Worm (Caenorhabditis elegans) whole organism, early embryonic: Measurements from ENCODE around the gene cup-15.
A peak's percentile ranks its signal among the peaks of the same experiment; 100 is the strongest.

Experiments
- B0310.2 ChIP-seq: sonication (generic microtip); optimal IDR thresholded peaks from 2 replicates; lab custom pipeline; 2016; ENCODE audit warnings: mild to moderate bottlenecking, missing genetic modification characterization, missing compliant biosample characterization
- F13C5.2 ChIP-seq: sonication (generic microtip); optimal IDR thresholded peaks from 2 replicates; lab custom pipeline; 2017; ENCODE audit warnings: mild to moderate bottlenecking, missing genetic modification characterization, inconsistent platforms, missing compliant biosample characterization
- aly-1 ChIP-seq: sonication (generic microtip); optimal IDR thresholded peaks from 2 replicates; lab custom pipeline; 2016; ENCODE audit warnings: missing genetic modification characterization, missing compliant biosample characterization
- ama-1 ChIP-seq: fragments of 150-350 bp; optimal IDR thresholded peaks from 2 replicates; lab custom pipeline; 2014
- ceh-13 ChIP-seq: fragments of 200-800 bp; sonication (Bioruptor generic); optimal IDR thresholded peaks from 2 replicates; lab custom pipeline; 2018; ENCODE audit warnings: mild to moderate bottlenecking, missing genetic modification characterization, missing compliant biosample characterization
- ceh-36 ChIP-seq: sonication (generic microtip); optimal IDR thresholded peaks from 2 replicates; lab custom pipeline; 2016; ENCODE audit warnings: missing genetic modification characterization, inconsistent platforms, missing compliant biosample characterization
- ets-7 ChIP-seq: sonication (generic microtip); optimal IDR thresholded peaks from 2 replicates; lab custom pipeline; 2016; ENCODE audit warnings: missing genotype, missing genetic modification characterization, missing compliant biosample characterization
- flt-1 ChIP-seq: fragments of 200-800 bp; sonication (Bioruptor generic); IDR thresholded peaks from 2 replicates; pipeline ENCODE4 v1.3.6; 2022; ENCODE audit warnings: missing genetic modification characterization, missing compliant biosample characterization
- hmbx-1 ChIP-seq: sonication (generic microtip); optimal IDR thresholded peaks from 2 replicates; lab custom pipeline; 2016; ENCODE audit warnings: mild to moderate bottlenecking, missing genetic modification characterization, missing compliant biosample characterization
- hmg-4 ChIP-seq: fragments of 200-800 bp; sonication (Bioruptor generic); optimal IDR thresholded peaks from 2 replicates; lab custom pipeline; 2018; ENCODE audit warnings: mild to moderate bottlenecking, missing genetic modification characterization, missing compliant biosample characterization
- hnd-1 ChIP-seq: sonication (generic microtip); optimal IDR thresholded peaks from 2 replicates; lab custom pipeline; 2016; ENCODE audit warnings: missing genetic modification characterization, missing compliant biosample characterization
- pes-1 ChIP-seq: fragments of 200-800 bp; sonication (Bioruptor generic); IDR thresholded peaks from 2 replicates; pipeline ENCODE4 v1.3.6; 2022; ENCODE audit warnings: missing genetic modification reagents, missing genetic modification characterization, missing compliant biosample characterization
- scrt-1 ChIP-seq: fragments of 200-800 bp; sonication (Bioruptor generic); IDR thresholded peaks from 2 replicates; pipeline ENCODE4 v1.3.6; 2022; ENCODE audit warnings: missing genetic modification characterization, missing compliant biosample characterization
- sea-1 ChIP-seq: fragments of 200-800 bp; sonication (Bioruptor generic); conservative IDR thresholded peaks from 2 replicates; pipeline ENCODE4 v1.3.6; 2022; ENCODE audit warnings: missing genetic modification characterization, missing compliant biosample characterization
- tbx-11 ChIP-seq: fragments of 200-800 bp; sonication (Bioruptor generic); IDR thresholded peaks from 2 replicates; pipeline ENCODE4 v1.3.6; 2022; ENCODE audit warnings: missing genetic modification characterization, missing compliant biosample characterization
- tbx-37 ChIP-seq: fragments of 200-800 bp; sonication (Bioruptor generic); conservative IDR thresholded peaks from 2 replicates; pipeline ENCODE4 v1.3.6; 2022; ENCODE audit warnings: missing genetic modification reagents, missing genetic modification characterization, missing compliant biosample characterization
- tra-4 ChIP-seq: sonication (generic microtip); optimal IDR thresholded peaks from 2 replicates; lab custom pipeline; 2017; ENCODE audit warnings: missing genetic modification characterization, missing compliant biosample characterization

cup-15 gene

DNA sequence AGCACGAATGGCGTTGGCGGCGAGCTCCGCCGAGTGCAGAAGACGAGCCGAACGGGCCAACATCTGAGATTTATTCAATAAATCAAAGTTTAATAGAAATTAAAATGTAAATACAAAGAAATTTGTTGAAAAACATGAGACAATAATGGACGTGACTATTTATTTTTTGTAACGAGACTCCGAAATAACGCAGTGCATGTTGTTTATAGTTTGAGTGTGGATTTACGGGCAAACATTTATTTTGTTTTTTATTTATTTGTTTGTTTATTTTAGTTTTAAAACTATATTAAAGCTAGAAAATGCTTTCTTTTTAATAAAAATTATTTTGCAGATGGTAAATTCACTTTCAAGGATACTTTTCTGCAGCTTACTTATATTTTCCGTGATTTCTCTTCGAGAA lies at the start of gene cup-15, which contains the start of gene sdhb-1:
Gene cup-15, plus strand, starts transcription at position 332 of the 400 bp plus-strand sequence.
Gene sdhb-1, minus strand, starts transcription at position 63 of the 400 bp plus-strand sequence.
- TF ChIP-seq tra-4 (tag; lab: Kevin White, UChicago) (no peak), pes-1 (GFP tag; lab: Robert Waterston, UW) (no peak), ceh-13 (no peak)

DNA sequence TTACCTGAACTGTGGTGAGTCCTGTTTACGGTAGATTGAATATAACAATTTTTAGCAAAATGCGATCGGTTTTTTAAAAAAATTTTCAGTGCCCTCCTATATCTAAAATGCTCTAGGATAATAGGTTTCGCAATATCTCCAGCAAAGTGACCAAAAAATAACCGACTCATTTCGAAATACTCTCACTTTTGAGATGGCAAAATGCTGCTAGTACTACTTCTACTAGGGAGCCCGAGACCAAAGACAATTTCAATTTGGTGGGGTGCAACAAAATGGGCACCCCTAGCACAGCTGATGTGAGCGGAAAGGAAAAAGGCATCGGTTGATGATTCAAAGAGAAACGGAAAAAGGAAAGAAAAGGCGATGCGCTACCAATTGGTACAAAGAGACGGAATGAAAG lies 49.3 kb upstream of the cup-15 start:
- TF ChIP-seq hmbx-1 (tag; lab: Kevin White, UChicago) (no peak), tbx-37 (GFP tag; lab: Robert Waterston, UW) (no peak), flt-1 (GFP tag; lab: Robert Waterston, UW) (no peak), F13C5.2 (tag; lab: Kevin White, UChicago) (no peak), sea-1 (GFP tag; lab: Robert Waterston, UW) (no peak), aly-1 (tag; lab: Kevin White, UChicago) (no peak), pes-1 (GFP tag; lab: Robert Waterston, UW) (no peak), scrt-1 (GFP tag; lab: Robert Waterston, UW) (no peak), ceh-36 (no peak), hmg-4 (GFP tag; lab: Kevin White, UChicago) (no peak), ceh-13 (no peak)

DNA sequence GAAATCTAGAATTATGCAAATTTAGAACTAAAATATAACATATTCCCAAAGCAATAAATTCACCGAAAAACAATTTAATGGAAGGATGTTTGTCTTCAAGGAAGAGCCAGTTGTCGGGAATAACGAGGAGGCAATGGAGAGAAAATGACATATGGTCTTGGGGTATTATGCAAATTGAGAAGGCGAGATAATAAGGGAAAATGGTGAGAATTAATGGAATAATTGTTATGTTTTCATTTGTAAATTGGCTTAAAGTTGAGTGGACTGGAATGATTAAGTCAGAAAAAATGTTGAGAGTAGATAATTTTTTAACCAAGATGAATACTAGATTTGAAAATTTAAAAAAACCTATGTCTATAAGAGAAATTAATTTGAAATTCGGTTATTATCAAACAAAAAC lies 48.0 kb upstream of the cup-15 start:
- TF ChIP-seq ets-7 = no peak
- TF ChIP-seq hmg-4 (GFP tag; lab: Kevin White, UChicago) = no peak
- no peak for TF ChIP-seq B0310.2
- TF ChIP-seq aly-1 (tag; lab: Kevin White, UChicago) = no peak
- no peak for TF ChIP-seq ama-1
- no peak for TF ChIP-seq tra-4 (tag; lab: Kevin White, UChicago)
- no peak for TF ChIP-seq hmbx-1 (tag; lab: Kevin White, UChicago)
- TF ChIP-seq sea-1 (GFP tag; lab: Robert Waterston, UW) = no peak
- no peak for TF ChIP-seq pes-1 (GFP tag; lab: Robert Waterston, UW)
- no peak for TF ChIP-seq scrt-1 (GFP tag; lab: Robert Waterston, UW)
- TF ChIP-seq hnd-1 (tag; lab: Kevin White, UChicago) = no peak
- TF ChIP-seq F13C5.2 (tag; lab: Kevin White, UChicago) = no peak

DNA sequence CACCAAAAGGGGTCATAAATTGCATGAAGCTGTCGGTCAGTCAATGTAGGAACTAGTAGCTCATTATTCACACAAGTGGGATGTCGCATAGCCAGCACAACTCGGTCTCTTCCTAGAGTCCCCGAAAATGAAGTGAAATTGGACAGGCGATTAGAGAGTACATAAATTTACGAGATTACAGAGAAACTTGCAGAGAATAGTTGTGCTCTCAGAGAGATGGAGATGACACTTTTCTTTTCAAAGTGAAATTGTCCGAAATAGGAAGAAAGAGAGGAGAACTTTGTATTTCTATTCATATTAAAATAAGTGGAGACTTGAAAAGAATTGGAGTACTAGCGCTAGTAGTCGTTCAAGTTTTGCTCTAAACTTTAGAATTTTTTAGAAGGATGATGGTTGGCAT lies 47.2 kb upstream of the cup-15 start:
- TF ChIP-seq hmg-4 (GFP tag; lab: Kevin White, UChicago) (no peak), tbx-11 (GFP tag; lab: Robert Waterston, UW) (no peak), scrt-1 (GFP tag; lab: Robert Waterston, UW) (no peak), sea-1 (GFP tag; lab: Robert Waterston, UW) (no peak), tra-4 (tag; lab: Kevin White, UChicago) (no peak), aly-1 (tag; lab: Kevin White, UChicago) (no peak), hnd-1 (tag; lab: Kevin White, UChicago) (no peak), pes-1 (GFP tag; lab: Robert Waterston, UW) (no peak), ets-7 (no peak), B0310.2 (no peak), flt-1 (GFP tag; lab: Robert Waterston, UW) (no peak), ceh-13 (no peak), ceh-36 (no peak), hmbx-1 (tag; lab: Kevin White, UChicago) (no peak), ama-1 (no peak), tbx-37 (GFP tag; lab: Robert Waterston, UW) (no peak)

DNA sequence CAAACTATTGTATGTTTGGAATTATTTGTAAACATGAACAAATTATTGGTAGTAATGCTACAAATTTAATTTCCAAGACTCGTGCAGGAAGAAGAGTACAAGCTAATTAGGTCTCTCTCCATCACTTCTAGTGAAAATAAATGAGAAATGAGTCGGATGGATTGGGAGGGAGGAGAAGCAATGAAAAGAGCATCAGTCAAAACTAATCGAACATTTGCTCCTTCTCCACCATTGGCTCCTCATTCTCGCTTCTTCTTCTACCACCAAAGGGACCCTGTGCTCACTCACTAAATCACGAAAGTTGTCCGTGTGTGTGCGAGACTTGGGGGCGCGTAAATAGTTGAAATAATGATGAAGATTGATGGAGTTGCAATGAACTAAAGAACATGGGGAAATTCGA lies 46.0 kb upstream of the cup-15 start:
- TF ChIP-seq tra-4 (tag; lab: Kevin White, UChicago) = no peak
- no peak for TF ChIP-seq aly-1 (tag; lab: Kevin White, UChicago)
- no peak for TF ChIP-seq B0310.2
- no peak for TF ChIP-seq sea-1 (GFP tag; lab: Robert Waterston, UW)
- TF ChIP-seq tbx-11 (GFP tag; lab: Robert Waterston, UW) = no peak
- TF ChIP-seq ama-1 = no peak
- TF ChIP-seq ets-7 = no peak
- no peak for TF ChIP-seq scrt-1 (GFP tag; lab: Robert Waterston, UW)
- no peak for TF ChIP-seq F13C5.2 (tag; lab: Kevin White, UChicago)
- TF ChIP-seq flt-1 (GFP tag; lab: Robert Waterston, UW) = no peak

DNA sequence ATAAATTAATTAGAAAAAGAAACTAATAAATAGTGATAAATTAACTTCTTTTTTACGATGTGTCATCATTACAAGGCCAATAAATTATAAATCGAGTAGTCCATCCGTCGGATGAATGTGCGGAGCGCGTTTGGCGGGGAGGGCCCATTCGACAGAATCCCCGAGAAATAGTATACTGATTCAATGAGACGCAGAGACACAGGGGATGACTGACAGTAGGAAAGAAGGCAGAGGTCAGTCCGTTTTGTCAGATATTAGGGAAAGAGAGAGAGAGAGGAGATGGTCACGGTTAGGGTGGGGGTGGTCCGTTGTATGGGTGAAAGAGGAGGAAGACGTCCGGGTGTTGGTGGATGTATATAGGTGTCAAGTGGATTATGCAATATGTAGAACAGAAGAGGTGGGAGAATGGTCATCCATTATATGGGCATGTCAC lies 44.2 kb upstream of the cup-15 start:
- TF ChIP-seq ets-7 (peak; percentile 48), sea-1 (GFP tag; lab: Robert Waterston, UW) (peak; percentile 53; the same call in 1 of the 2 replicates), scrt-1 (GFP tag; lab: Robert Waterston, UW) (no peak), flt-1 (GFP tag; lab: Robert Waterston, UW) (peak; percentile 26; the same call in 1 of the 2 replicates), tbx-11 (GFP tag; lab: Robert Waterston, UW) (no peak), F13C5.2 (tag; lab: Kevin White, UChicago) (peak; percentile 80), aly-1 (tag; lab: Kevin White, UChicago) (no peak), B0310.2 (peak; percentile 14), hmg-4 (GFP tag; lab: Kevin White, UChicago) (peak; percentile 74)

DNA sequence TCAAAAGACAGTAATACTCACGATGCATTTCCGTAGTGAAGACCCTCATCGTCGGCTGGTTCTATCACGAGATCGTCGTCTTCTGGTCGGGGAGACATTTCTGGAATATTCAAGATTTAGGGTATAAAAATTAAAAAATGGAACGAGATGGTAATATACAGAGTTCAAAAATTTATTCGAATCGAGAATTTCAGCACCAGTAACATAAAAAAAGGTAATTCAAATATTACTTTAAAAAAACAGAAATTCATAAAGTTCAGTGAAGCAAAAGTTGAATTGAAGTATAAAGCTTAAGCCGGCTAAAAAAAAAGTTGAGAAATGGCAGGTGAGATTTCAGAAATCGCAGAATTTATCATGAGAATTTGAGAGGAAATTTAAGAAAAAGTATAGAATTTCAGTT lies 42.6 kb upstream of the cup-15 start, which contains the start of gene cam-1:
Gene cam-1, minus strand, starts transcription at position 101 of the 400 bp plus-strand sequence.
- TF ChIP-seq scrt-1 (GFP tag; lab: Robert Waterston, UW) (no peak), ceh-36 (no peak), tra-4 (tag; lab: Kevin White, UChicago) (no peak)

DNA sequence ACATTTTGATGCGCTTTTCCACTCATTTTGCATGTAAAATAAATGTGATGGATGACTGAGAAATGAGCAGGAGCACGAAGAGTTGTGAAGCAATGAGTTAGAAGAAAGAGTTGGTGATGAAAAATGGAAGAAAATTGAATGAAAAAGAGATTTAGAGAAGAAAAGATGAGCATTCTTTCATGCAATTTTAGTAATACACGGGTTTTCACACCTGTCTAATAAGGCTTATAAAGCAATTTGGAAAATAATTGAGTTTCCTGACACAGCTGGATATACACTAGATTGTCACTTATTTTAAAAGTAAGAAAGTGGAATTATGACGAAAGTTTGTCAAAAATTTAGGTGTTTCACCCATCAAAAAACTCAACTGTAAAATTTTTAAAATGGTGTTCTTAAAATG lies 42.0 kb upstream of the cup-15 start:
- TF ChIP-seq ceh-36 (no peak), flt-1 (GFP tag; lab: Robert Waterston, UW) (no peak), tbx-11 (GFP tag; lab: Robert Waterston, UW) (no peak), hmg-4 (GFP tag; lab: Kevin White, UChicago) (no peak), ama-1 (no peak), hnd-1 (tag; lab: Kevin White, UChicago) (no peak), ceh-13 (no peak), F13C5.2 (tag; lab: Kevin White, UChicago) (no peak)
